Worm (Caenorhabditis elegans): ENCODE results near the gene unc-3.

Gene unc-3

DNA sequence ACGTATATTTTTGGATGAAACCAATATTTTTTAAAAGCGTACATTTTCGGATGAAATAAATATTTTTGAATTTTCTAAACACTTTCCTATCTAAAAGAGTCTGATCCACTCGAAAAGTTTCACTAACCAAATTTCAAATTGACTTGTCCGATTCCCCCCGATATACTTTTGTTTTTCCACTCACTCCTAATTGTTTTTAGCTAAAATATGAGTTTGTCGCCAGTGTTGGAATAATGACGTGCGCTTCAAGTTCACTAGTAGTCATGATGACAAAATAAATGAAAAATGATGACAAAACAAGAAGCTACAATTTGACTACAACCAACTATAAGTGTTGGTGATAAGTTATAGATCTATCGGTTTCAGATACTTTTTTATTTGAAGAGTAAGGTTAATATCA, 35.5 kb downstream of the unc-3 start (continued):
- TF ChIP-seq him-1 (tag; optimal IDR thresholded peaks at IDR 0.05) (no peak), unc-130 (GFP tag; optimal IDR thresholded peaks at IDR 0.05) (no peak), K12H6.12 (tag; optimal IDR thresholded peaks at IDR 0.05) (no peak), B0019.2 (GFP tag; conservative IDR thresholded peaks at IDR 0.05) (no peak), ztf-28 (GFP tag; IDR thresholded peaks at IDR 0.05) (no peak), ztf-25 (GFP tag; IDR thresholded peaks at IDR 0.05) (no peak), ama-1 (optimal IDR thresholded peaks at IDR 0.05) (peak; percentile 58), ama-1 (GFP tag; optimal IDR thresholded peaks at IDR 0.05) (no peak), madf-3 (GFP tag; IDR thresholded peaks at IDR 0.05) (no peak), hmg-1.2 (GFP tag; IDR thresholded peaks at IDR 0.05) (no peak), bed-2 (GFP tag; IDR thresholded peaks at IDR 0.05) (no peak), akir-1 (GFP tag; optimal IDR thresholded peaks at IDR 0.05) (no peak), F52B5.7 (tag; optimal IDR thresholded peaks at IDR 0.05) (no peak), B0035.1 (tag; optimal IDR thresholded peaks at IDR 0.05) (no peak), tbp1 (GFP tag; optimal IDR thresholded peaks at IDR 0.05) (no peak), die-1 (tag; optimal IDR thresholded peaks at IDR 0.05) (no peak), ceh-58 (GFP tag; IDR thresholded peaks at IDR 0.05) (no peak), ceh-40 (GFP tag; IDR thresholded peaks at IDR 0.05) (no peak), ZK185.1 (tag; optimal IDR thresholded peaks at IDR 0.05; ENCODE audit: poor library complexity, severe bottlenecking) (no peak), Y95B8A.8 (GFP tag; IDR thresholded peaks at IDR 0.05) (no peak), sdz-38 (tag; optimal IDR thresholded peaks at IDR 0.05) (no peak), aptf-2 (GFP tag; conservative IDR thresholded peaks at IDR 0.05) (no peak), F33H1.4 (GFP tag; IDR thresholded peaks at IDR 0.05) (no peak), lir-1 (GFP tag; conservative IDR thresholded peaks at IDR 0.05) (no peak), nhr-120 (GFP tag; IDR thresholded peaks at IDR 0.05) (no peak), let-526 (GFP tag; IDR thresholded peaks at IDR 0.05) (no peak), tlf-1 (GFP tag; optimal IDR thresholded peaks at IDR 0.05) (no peak), K11D2.4 (GFP tag; IDR thresholded peaks at IDR 0.05) (no peak), egl-44 (GFP tag; IDR thresholded peaks at IDR 0.05) (no peak), rec-8 (tag; optimal IDR thresholded peaks at IDR 0.05) (no peak), ceh-91 (GFP tag; IDR thresholded peaks at IDR 0.05) (no peak), ekl-4 (GFP tag; IDR thresholded peaks at IDR 0.05) (no peak), Y53G8AR.9 (GFP tag; conservative IDR thresholded peaks at IDR 0.05) (peak; percentile 49; the same call in 1 of the 2 replicates), zim-3 (tag; optimal IDR thresholded peaks at IDR 0.05) (peak; percentile 59)

DNA sequence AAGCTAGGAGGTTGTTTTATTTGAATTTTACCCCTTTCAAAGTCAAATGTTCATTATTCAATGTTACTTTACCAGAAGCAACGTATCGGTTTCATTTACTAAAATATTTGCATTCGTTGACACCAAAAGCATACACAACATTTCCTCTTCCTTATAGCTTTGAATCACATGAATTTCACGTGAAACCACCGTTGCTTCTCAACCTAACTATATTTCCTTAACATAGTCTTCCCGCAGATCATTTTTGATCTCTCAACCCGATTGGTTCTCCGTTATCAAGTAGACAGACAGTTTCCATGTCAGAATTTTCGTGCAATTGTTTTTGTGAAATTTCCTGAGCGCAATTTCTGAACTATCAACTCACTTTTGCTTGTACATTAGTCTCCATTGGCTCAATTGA, 36.6 kb downstream of the unc-3 start:
- TF ChIP-seq Y53F4B.3 (GFP tag; IDR thresholded peaks at IDR 0.05) (no peak), let-526 (GFP tag; IDR thresholded peaks at IDR 0.05) (no peak), K11D2.4 (GFP tag; IDR thresholded peaks at IDR 0.05) (no peak), tbp1 (GFP tag; optimal IDR thresholded peaks at IDR 0.05) (no peak), pbrm-1 (GFP tag; IDR thresholded peaks at IDR 0.05) (no peak), B0019.2 (GFP tag; conservative IDR thresholded peaks at IDR 0.05) (no peak), efl-1 (GFP tag; optimal IDR thresholded peaks at IDR 0.05) (no peak), xnd-1 (tag; optimal IDR thresholded peaks at IDR 0.05) (no peak), die-1 (tag; optimal IDR thresholded peaks at IDR 0.05) (no peak), bed-2 (GFP tag; IDR thresholded peaks at IDR 0.05) (no peak), F55B11.4 (tag; optimal IDR thresholded peaks at IDR 0.05; ENCODE audit: borderline replicate concordance, insufficient read depth) (no peak), ZK185.1 (tag; optimal IDR thresholded peaks at IDR 0.05; ENCODE audit: poor library complexity, severe bottlenecking) (no peak), mes-4 (tag; optimal IDR thresholded peaks at IDR 0.05) (no peak), ceh-79 (tag; optimal IDR thresholded peaks at IDR 0.05) (no peak), fkh-3 (tag; optimal IDR thresholded peaks at IDR 0.05) (no peak)
